Fruit fly (Drosophila melanogaster): Measurements from ENCODE around the gene ko.

Gene ko

dm6 chr3L:21037404-21037803 lies 93.6 kb downstream of the ko start:
- TF ChIP-seq OdsH (GFP tag; optimal IDR thresholded peaks at IDR 0.05) (peak; percentile 60), Rel (GFP tag; optimal IDR thresholded peaks at IDR 0.05) (no peak), Rel (tag; optimal IDR thresholded peaks at IDR 0.05) (no peak), ey (GFP tag; optimal IDR thresholded peaks at IDR 0.05) (peak; percentile 27), pan (optimal IDR thresholded peaks at IDR 0.05) (no peak), sv (GFP tag; optimal IDR thresholded peaks at IDR 0.05) (peak; percentile 29), psq (GFP tag; optimal IDR thresholded peaks at IDR 0.05) (peak; percentile 37), h (GFP tag; optimal IDR thresholded peaks at IDR 0.05) (peak; percentile 35), foxo (GFP tag; optimal IDR thresholded peaks at IDR 0.05) (peak in 1 of 2 experiments; percentile 35), CG9705 (GFP tag; optimal IDR thresholded peaks at IDR 0.05) (no peak), fru (GFP tag; optimal IDR thresholded peaks at IDR 0.05) (peak; percentile 16), Hnf4 (GFP tag; optimal IDR thresholded peaks at IDR 0.05) (peak; percentile 41), rgr (GFP tag; optimal IDR thresholded peaks at IDR 0.05) (peak; percentile 55)

DNA sequence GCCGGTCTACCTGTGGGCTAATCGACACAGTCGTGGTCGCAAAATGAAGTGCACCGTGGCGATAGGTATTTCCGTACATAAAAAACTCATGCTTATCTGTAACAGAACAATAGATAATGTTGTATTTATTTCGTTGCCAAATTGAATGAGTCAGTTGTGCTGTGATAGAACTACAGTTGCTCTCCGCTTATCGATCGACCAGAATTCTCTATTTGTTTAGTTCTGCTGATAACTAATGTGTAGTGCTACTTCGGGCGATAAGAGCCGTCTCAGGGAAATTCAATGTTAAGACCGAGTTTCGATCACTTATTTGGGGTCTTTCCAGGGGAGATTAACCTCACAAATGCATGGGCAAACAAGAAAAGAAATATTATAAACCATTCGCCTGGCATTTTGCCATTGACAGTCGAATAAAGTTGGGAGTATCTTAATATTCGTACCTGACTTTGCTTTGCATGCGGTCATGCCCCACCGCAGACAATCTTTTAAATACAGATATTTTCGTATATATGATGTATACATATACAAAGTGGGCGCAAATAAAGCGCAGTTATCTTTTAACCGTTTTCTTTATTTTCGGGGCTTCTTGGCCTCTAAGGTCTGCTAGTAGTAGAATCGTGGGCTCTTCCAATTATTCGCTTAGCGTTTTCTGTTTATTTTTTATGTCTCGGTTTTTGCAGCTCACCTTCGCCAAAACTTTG lies 94.6 kb downstream of the ko start:
- TF ChIP-seq N (GFP tag; optimal IDR thresholded peaks at IDR 0.05) (no peak), fru (GFP tag; optimal IDR thresholded peaks at IDR 0.05) (no peak), tai (GFP tag; optimal IDR thresholded peaks at IDR 0.05) (no peak), Hr78 (GFP tag; optimal IDR thresholded peaks at IDR 0.05) (no peak), sv (GFP tag; optimal IDR thresholded peaks at IDR 0.05) (no peak), CG32264 (GFP tag; optimal IDR thresholded peaks at IDR 0.05) (no peak), foxo (GFP tag; optimal IDR thresholded peaks at IDR 0.05) (peak in 1 of 2 experiments; percentile 1), Hnf4 (GFP tag; optimal IDR thresholded peaks at IDR 0.05) (no peak)

dm6 chr3L:21035231-21035630 lies 95.7 kb downstream of the ko start:
- TF ChIP-seq Abd-B (GFP tag; optimal IDR thresholded peaks at IDR 0.05): no peak

dm6 chr3L:21034281-21035221 lies 96.4 kb downstream of the ko start, which contains the start of gene siz:
siz (plus strand) TSS chr3L:21034535.
- TF ChIP-seq sage (GFP tag; optimal IDR thresholded peaks at IDR 0.05) (no peak), jim (GFP tag; optimal IDR thresholded peaks at IDR 0.05) (no peak), h (GFP tag; optimal IDR thresholded peaks at IDR 0.05) (peak; percentile 23), tai (GFP tag; optimal IDR thresholded peaks at IDR 0.05) (no peak), Dif (GFP tag; optimal IDR thresholded peaks at IDR 0.05; ENCODE audit: partially characterized antibody) (no peak), woc (GFP tag; optimal IDR thresholded peaks at IDR 0.05) (peak; percentile 33), CG32264 (GFP tag; optimal IDR thresholded peaks at IDR 0.05) (no peak), dmrt93B (GFP tag; optimal IDR thresholded peaks at IDR 0.05) (no peak), usp (GFP tag; optimal IDR thresholded peaks at IDR 0.05) (no peak), HLH106 (tag; optimal IDR thresholded peaks at IDR 0.05) (peak; percentile 3), foxo (GFP tag; optimal IDR thresholded peaks at IDR 0.05) (peak in 1 of 2 experiments; percentile 4), lola (GFP tag; optimal IDR thresholded peaks at IDR 0.05) (no peak), CrebA (GFP tag; optimal IDR thresholded peaks at IDR 0.05; ENCODE audit: borderline replicate concordance) (no peak), Hr83 (GFP tag; optimal IDR thresholded peaks at IDR 0.05; ENCODE audit: poor library complexity, severe bottlenecking) (no peak), rgr (GFP tag; optimal IDR thresholded peaks at IDR 0.05) (peak; percentile 29), Abd-B (GFP tag; optimal IDR thresholded peaks at IDR 0.05) (no peak), dl (GFP tag; optimal IDR thresholded peaks at IDR 0.05; ENCODE audit: insufficient read depth in 1 of 2, partially characterized antibody in 2 of 2) (no peak), GATAd (GFP tag; optimal IDR thresholded peaks at IDR 0.05) (no peak), Sp1 (GFP tag; optimal IDR thresholded peaks at IDR 0.05) (peak; percentile 39), dsf (GFP tag; optimal IDR thresholded peaks at IDR 0.05; ENCODE audit: borderline replicate concordance) (no peak), fru (GFP tag; optimal IDR thresholded peaks at IDR 0.05) (peak; percentile 24), Rel (GFP tag; optimal IDR thresholded peaks at IDR 0.05) (no peak), Rel (tag; optimal IDR thresholded peaks at IDR 0.05) (peak; percentile 79), Dfd (GFP tag; optimal IDR thresholded peaks at IDR 0.05) (peak; percentile 96), pan (optimal IDR thresholded peaks at IDR 0.05) (no peak), psq (GFP tag; optimal IDR thresholded peaks at IDR 0.05) (peak; percentile 28), brk (GFP tag; optimal IDR thresholded peaks at IDR 0.05) (peak; percentile 58), OdsH (GFP tag; optimal IDR thresholded peaks at IDR 0.05) (no peak), Hr78 (GFP tag; optimal IDR thresholded peaks at IDR 0.05) (no peak)
